Fruit fly (Drosophila melanogaster): ENCODE data around the gene CG4022.
A peak's percentile ranks its signal among the peaks of the same experiment; 100 is the strongest.

CG4022 gene

dm6 chr3L:9377198-9378035, 33.2 kb downstream of the CG4022 start, which contains the start of gene Hsp26 (continued):
- TF ChIP-seq Nf-YB (GFP tag; optimal IDR thresholded peaks at IDR 0.05) (peak; percentile 63), Ravus (GFP tag; IDR thresholded peaks at IDR 0.05) (peak; percentile 32; the same call in 1 of the 2 replicates), CG17612 (GFP tag; IDR thresholded peaks at IDR 0.05) (peak; percentile 56; the same call in 1 of the 2 replicates), CG9932 (GFP tag; IDR thresholded peaks at IDR 0.05) (peak; percentile 61), MESR4 (GFP tag; optimal IDR thresholded peaks at IDR 0.05) (peak; percentile 3), CG3726 (GFP tag; IDR thresholded peaks at IDR 0.05) (0 out of 3 replicates have a peak, but pooled peaks have one; percentile 47), CG12299 (tag; optimal IDR thresholded peaks at IDR 0.05) (peak; percentile 63), CG6854 (GFP tag; optimal IDR thresholded peaks at IDR 0.05) (peak; percentile 73), CG1024 (GFP tag; IDR thresholded peaks at IDR 0.05) (peak; percentile 77), CG6689 (GFP tag; IDR thresholded peaks at IDR 0.05) (peak; percentile 83), bigmax (GFP tag; optimal IDR thresholded peaks at IDR 0.05) (peak; percentile 62), NC2β (GFP tag; optimal IDR thresholded peaks at IDR 0.05) (peak; percentile 78), kay (GFP tag; optimal IDR thresholded peaks at IDR 0.05) (peak; percentile 81), Sry-β (GFP tag; optimal IDR thresholded peaks at IDR 0.05) (no peak), Gsc (GFP tag; IDR thresholded peaks at IDR 0.05) (no peak), gcm2 (GFP tag; optimal IDR thresholded peaks at IDR 0.05) (peak; percentile 58), CG3407 (GFP tag; optimal IDR thresholded peaks at IDR 0.05) (peak; percentile 78), Asciz (GFP tag; optimal IDR thresholded peaks at IDR 0.05) (peak; percentile 74), CG17802 (tag; optimal IDR thresholded peaks at IDR 0.05) (peak; percentile 27), CG4424 (GFP tag; optimal IDR thresholded peaks at IDR 0.05) (peak; percentile 83), CG8765 (GFP tag; IDR thresholded peaks at IDR 0.05) (peak; percentile 22; the same call in 1 of the 2 replicates), CG1233 (GFP tag; optimal IDR thresholded peaks at IDR 0.05) (peak; percentile 78), CG32767 (GFP tag; IDR thresholded peaks at IDR 0.05) (peak; percentile 86), CG4360 (GFP tag; IDR thresholded peaks at IDR 0.05) (peak; percentile 54), CG8944 (GFP tag; optimal IDR thresholded peaks at IDR 0.05) (peak; percentile 82), CG6175 (GFP tag; IDR thresholded peaks at IDR 0.05) (no peak), CG14441 (GFP tag; IDR thresholded peaks at IDR 0.05) (peak; percentile 81), CG10321 (GFP tag; IDR thresholded peaks at IDR 0.05) (peak; percentile 24; the same call in 1 of the 2 replicates), CG8478 (optimal IDR thresholded peaks at IDR 0.05) (no peak), lilli (GFP tag; optimal IDR thresholded peaks at IDR 0.05) (peak; percentile 89), Dref (GFP tag; IDR thresholded peaks at IDR 0.05) (no peak), ERR (GFP tag; optimal IDR thresholded peaks at IDR 0.05) (peak; percentile 42), HHEX (GFP tag; optimal IDR thresholded peaks at IDR 0.05) (peak; percentile 72), Ets65A (GFP tag) (peak; percentile 91), CG5953 (GFP tag; IDR thresholded peaks at IDR 0.05) (peak; percentile 81; the same call in 1 of the 2 replicates), YL-1 (GFP tag; optimal IDR thresholded peaks at IDR 0.05) (peak; percentile 67), CG4707 (GFP tag; optimal IDR thresholded peaks at IDR 0.05) (peak; percentile 49), CG13775 (GFP tag; optimal IDR thresholded peaks at IDR 0.05) (peak; percentile 73), h (optimal IDR thresholded peaks at IDR 0.05) (no peak), cato (GFP tag; optimal IDR thresholded peaks at IDR 0.05; ENCODE audit: borderline replicate concordance) (peak; percentile 75), CG12104 (GFP tag; optimal IDR thresholded peaks at IDR 0.05) (peak; percentile 45), CG17568 (GFP tag; optimal IDR thresholded peaks at IDR 0.05) (peak; percentile 84), Mrtf (GFP tag; IDR thresholded peaks at IDR 0.05) (peak; percentile 55; the same call in 1 of the 3 replicates), Bdp1 (GFP tag; optimal IDR thresholded peaks at IDR 0.05) (peak; percentile 70), Hr39 (optimal IDR thresholded peaks at IDR 0.05) (no peak), CG10274 (GFP tag; optimal IDR thresholded peaks at IDR 0.05) (peak; percentile 3), ssp (GFP tag; IDR thresholded peaks at IDR 0.05) (peak; percentile 66), Dp (GFP tag; optimal IDR thresholded peaks at IDR 0.05) (no peak), onecut (GFP tag; IDR thresholded peaks at IDR 0.05) (peak; percentile 67), Adf1 (GFP tag; IDR thresholded peaks at IDR 0.05) (peak; percentile 56), CG13296 (GFP tag; optimal IDR thresholded peaks at IDR 0.05) (peak; percentile 77)

Data from whole organism, embryonic.